Fruit fly (Drosophila melanogaster) whole organism, embryonic: ENCODE measurements around the gene CG46301.

Source experiments
- Atf-2 ChIP-seq: fragments of 200-800 bp; sonication (Bioruptor generic); optimal IDR thresholded peaks from 2 replicates; lab custom pipeline; 2016; ENCODE audit warnings: missing biosample characterization, missing genetic modification characterization
- CG10431 ChIP-seq: fragments of 200-800 bp; sonication (Bioruptor generic); optimal IDR thresholded peaks from 3 replicates; lab custom pipeline; 2018; ENCODE audit warnings: missing biosample characterization, mild to moderate bottlenecking, missing genetic modification characterization
- CG11093 ChIP-seq: fragments of 200-800 bp; sonication (Bioruptor generic); IDR thresholded peaks from 3 replicates; pipeline ENCODE4 v1.3.6; 2022; ENCODE audit warnings: missing biosample characterization, missing genetic modification characterization
- CG11504 ChIP-seq: fragments of 200-800 bp; sonication (Bioruptor generic); optimal IDR thresholded peaks from 3 replicates; lab custom pipeline; 2019; ENCODE audit warnings: missing biosample characterization, mild to moderate bottlenecking, missing genetic modification characterization, moderate library complexity
- CG12219 ChIP-seq: fragments of 200-800 bp; sonication (Bioruptor generic); optimal IDR thresholded peaks from 3 replicates; lab custom pipeline; 2018; ENCODE audit warnings: missing biosample characterization, mild to moderate bottlenecking, missing genetic modification characterization
- CG14050 ChIP-seq: fragments of 200-800 bp; sonication (Bioruptor generic); IDR thresholded peaks from 3 replicates; pipeline ENCODE4 v1.3.6; 2022; ENCODE audit warnings: missing biosample characterization, missing genetic modification characterization
- CG16813 ChIP-seq: fragments of 200-800 bp; sonication (Bioruptor generic); IDR thresholded peaks from 3 replicates; pipeline ENCODE4 v1.3.6; 2022; ENCODE audit warnings: missing biosample characterization, missing genetic modification characterization; ENCODE audit not compliant: partially characterized antibody
- CG17359 ChIP-seq: fragments of 200-800 bp; sonication (Bioruptor generic); optimal IDR thresholded peaks from 3 replicates; lab custom pipeline; 2018; ENCODE audit warnings: missing biosample characterization, mild to moderate bottlenecking, missing genetic modification characterization, moderate library complexity
- CG18619 ChIP-seq: fragments of 200-800 bp; sonication (Bioruptor generic); optimal IDR thresholded peaks from 3 replicates; lab custom pipeline; 2017; ENCODE audit warnings: missing biosample characterization, mild to moderate bottlenecking, missing genetic modification characterization
- CG2678 ChIP-seq: fragments of 200-800 bp; sonication (Bioruptor generic); optimal IDR thresholded peaks from 3 replicates; lab custom pipeline; 2019; ENCODE audit warnings: missing biosample characterization, mild to moderate bottlenecking, missing genetic modification characterization, moderate library complexity
- CG30020 ChIP-seq: fragments of 200-800 bp; optimal IDR thresholded peaks from 2 replicates; lab custom pipeline; 2019; ENCODE audit warnings: missing biosample characterization, mild to moderate bottlenecking, missing genetic modification characterization, moderate library complexity
- CG4282 ChIP-seq: fragments of 200-800 bp; sonication (Bioruptor generic); optimal IDR thresholded peaks from 2 replicates; lab custom pipeline; 2016; ENCODE audit warnings: missing biosample characterization, missing genetic modification characterization
- CG5953 ChIP-seq: fragments of 200-800 bp; sonication (Bioruptor generic); IDR thresholded peaks from 2 replicates; pipeline ENCODE4 v1.3.6; 2022; ENCODE audit warnings: missing biosample characterization, missing genetic modification characterization
- CG6654 ChIP-seq: fragments of 200-800 bp; sonication (Bioruptor generic); optimal IDR thresholded peaks from 2 replicates; lab custom pipeline; 2017; ENCODE audit warnings: missing biosample characterization, mild to moderate bottlenecking, missing genetic modification characterization
- CG6683 ChIP-seq: fragments of 200-800 bp; sonication (Bioruptor generic); optimal IDR thresholded peaks from 2 replicates; lab custom pipeline; 2017; ENCODE audit warnings: missing biosample characterization, mild to moderate bottlenecking, missing genetic modification characterization, missing genetic modification reagents
- CG6813 ChIP-seq: fragments of 200-800 bp; sonication (Bioruptor generic); optimal IDR thresholded peaks from 2 replicates; lab custom pipeline; 2017; ENCODE audit warnings: missing biosample characterization, missing genetic modification characterization, mild to moderate bottlenecking, moderate library complexity, missing genetic modification reagents
- CG7372 ChIP-seq: fragments of 200-800 bp; sonication (Bioruptor generic); IDR thresholded peaks from 2 replicates; pipeline ENCODE4 v1.3.6; 2022; ENCODE audit warnings: missing biosample characterization, missing genetic modification characterization
- CG7839 ChIP-seq: fragments of 200-800 bp; sonication (Bioruptor generic); optimal IDR thresholded peaks from 3 replicates; lab custom pipeline; 2018; ENCODE audit warnings: missing biosample characterization, mild to moderate bottlenecking, missing genetic modification characterization, moderate library complexity
- CG8089 ChIP-seq: fragments of 200-800 bp; sonication (Bioruptor generic); optimal IDR thresholded peaks from 3 replicates; lab custom pipeline; 2016; ENCODE audit warnings: missing biosample characterization, missing genetic modification characterization
- CG9437 ChIP-seq: fragments of 200-800 bp; sonication (Bioruptor generic); optimal IDR thresholded peaks from 2 replicates; lab custom pipeline; 2018; ENCODE audit warnings: missing biosample characterization, mild to moderate bottlenecking, missing genetic modification characterization
- CG9727 ChIP-seq: fragments of 200-800 bp; sonication (Bioruptor generic); optimal IDR thresholded peaks from 3 replicates; lab custom pipeline; 2017; ENCODE audit warnings: missing biosample characterization, mild to moderate bottlenecking, missing genetic modification characterization
- CHES-1-like ChIP-seq: fragments of 200-800 bp; sonication (Bioruptor generic); optimal IDR thresholded peaks from 2 replicates; lab custom pipeline; 2016; ENCODE audit warnings: missing biosample characterization, missing genetic modification characterization
- D19A ChIP-seq: fragments of 200-800 bp; optimal IDR thresholded peaks from 3 replicates; lab custom pipeline; 2019; ENCODE audit warnings: missing biosample characterization, mild to moderate bottlenecking, missing genetic modification characterization, moderate library complexity
- Doc3 ChIP-seq: fragments of 200-800 bp; sonication (Bioruptor generic); IDR thresholded peaks from 3 replicates; pipeline ENCODE4 v1.3.6; 2022; ENCODE audit warnings: missing biosample characterization, missing genetic modification characterization; ENCODE audit not compliant: partially characterized antibody
- Hmx ChIP-seq: fragments of 200-800 bp; sonication (Bioruptor generic); optimal IDR thresholded peaks from 2 replicates; lab custom pipeline; 2016; ENCODE audit warnings: missing biosample characterization, missing genetic modification characterization
- MESR4 ChIP-seq: fragments of 200-800 bp; sonication (Bioruptor generic); optimal IDR thresholded peaks from 2 replicates; lab custom pipeline; 2018; ENCODE audit warnings: missing biosample characterization, mild to moderate bottlenecking, missing genetic modification characterization, moderate library complexity
- Mrtf ChIP-seq: fragments of 200-800 bp; sonication (Bioruptor generic); IDR thresholded peaks from 3 replicates; pipeline ENCODE4 v1.3.6; 2022; ENCODE audit warnings: missing biosample characterization, missing genetic modification characterization
- NC2α ChIP-seq: fragments of 200-800 bp; sonication (Bioruptor generic); optimal IDR thresholded peaks from 2 replicates; lab custom pipeline; 2016; ENCODE audit warnings: missing biosample characterization, missing genetic modification characterization
- Oaz ChIP-seq: fragments of 200-800 bp; sonication (Bioruptor generic); IDR thresholded peaks from 2 replicates; pipeline ENCODE4 v1.3.6; 2022; ENCODE audit warnings: missing biosample characterization, missing genetic modification characterization
- Ptx1 ChIP-seq: fragments of 200-800 bp; sonication (Bioruptor generic); IDR thresholded peaks from 2 replicates; pipeline ENCODE4 v1.3.6; 2022; ENCODE audit warnings: missing biosample characterization, missing genetic modification characterization
- Spps ChIP-seq: fragments of 200-800 bp; sonication (Bioruptor generic); optimal IDR thresholded peaks from 2 replicates; lab custom pipeline; 2018; ENCODE audit warnings: missing biosample characterization, mild to moderate bottlenecking, missing genetic modification characterization
- Usf ChIP-seq: fragments of 200-800 bp; sonication (Bioruptor generic); optimal IDR thresholded peaks from 2 replicates; lab custom pipeline; 2017; ENCODE audit warnings: missing genotype, missing biosample characterization, missing genetic modification characterization
- croc ChIP-seq: fragments of 200-800 bp; sonication (Bioruptor generic); conservative IDR thresholded peaks from 3 replicates; pipeline ENCODE4 v1.3.6; 2022; ENCODE audit warnings: missing biosample characterization, missing genetic modification characterization
- crp ChIP-seq, 2 experiments: fragments of 200-800 bp; sonication (Bioruptor generic); optimal IDR thresholded peaks; 2 replicates in 1 of 2; 3 replicates in 1 of 2; lab custom pipeline; 2017; ENCODE audit warnings: missing biosample characterization in 2 of 2, missing genetic modification characterization in 2 of 2, mild to moderate bottlenecking in 1 of 2, moderate library complexity in 1 of 2
- da ChIP-seq: fragments of 200-800 bp; sonication (Bioruptor generic); optimal IDR thresholded peaks from 2 replicates; lab custom pipeline; 2016; ENCODE audit warnings: missing biosample characterization, missing genetic modification characterization
- danr ChIP-seq: fragments of 200-800 bp; sonication (Bioruptor generic); IDR thresholded peaks from 2 replicates; pipeline ENCODE4 v1.3.6; 2022; ENCODE audit warnings: missing biosample characterization, missing genetic modification characterization
- fd64A ChIP-seq: fragments of 200-800 bp; sonication (Bioruptor generic); optimal IDR thresholded peaks from 3 replicates; lab custom pipeline; 2018; ENCODE audit warnings: missing biosample characterization, mild to moderate bottlenecking, missing genetic modification characterization
- gem ChIP-seq: fragments of 200-800 bp; sonication (Bioruptor generic); optimal IDR thresholded peaks from 2 replicates; lab custom pipeline; 2019; ENCODE audit warnings: missing biosample characterization, mild to moderate bottlenecking, missing genetic modification characterization, moderate library complexity
- jing ChIP-seq: fragments of 200-800 bp; sonication (Bioruptor generic); optimal IDR thresholded peaks from 2 replicates; lab custom pipeline; 2018; ENCODE audit warnings: missing biosample characterization, mild to moderate bottlenecking, missing genetic modification characterization
- kay ChIP-seq: fragments of 200-800 bp; sonication (Bioruptor generic); optimal IDR thresholded peaks from 2 replicates; lab custom pipeline; 2016; ENCODE audit warnings: missing biosample characterization, missing genetic modification characterization
- knrl ChIP-seq: fragments of 200-800 bp; sonication (Bioruptor generic); IDR thresholded peaks from 3 replicates; pipeline ENCODE4 v1.3.6; 2022; ENCODE audit warnings: missing biosample characterization, missing genetic modification characterization; ENCODE audit not compliant: partially characterized antibody
- lola ChIP-seq, 3 experiments: fragments of >200 bp in 2 of 3; fragments of 200-800 bp in 1 of 3; sonication (Bioruptor generic) in 1 of 3; optimal IDR thresholded peaks; 2 replicates each; lab custom pipeline; 2017 to 2019; ENCODE audit warnings: missing biosample characterization in 3 of 3, missing genetic modification characterization in 3 of 3, mild to moderate bottlenecking in 1 of 3, moderate library complexity in 1 of 3
- oc ChIP-seq: fragments of 200-800 bp; sonication (Bioruptor generic); optimal IDR thresholded peaks from 2 replicates; lab custom pipeline; 2018; ENCODE audit warnings: missing biosample characterization, mild to moderate bottlenecking, missing genetic modification characterization, moderate library complexity
- pb ChIP-seq: fragments of 200-800 bp; sonication (Bioruptor generic); optimal IDR thresholded peaks from 3 replicates; lab custom pipeline; 2016; ENCODE audit warnings: missing biosample characterization, missing genetic modification characterization
- peb ChIP-seq: fragments of 200-800 bp; sonication (Bioruptor generic); IDR thresholded peaks from 2 replicates; pipeline ENCODE4 v1.3.6; 2022; ENCODE audit warnings: missing biosample characterization, missing genetic modification characterization
- pita ChIP-seq: fragments of 200-800 bp; sonication (Bioruptor generic); optimal IDR thresholded peaks from 2 replicates; lab custom pipeline; 2017; ENCODE audit warnings: missing biosample characterization, mild to moderate bottlenecking, missing genetic modification characterization
- shn ChIP-seq: fragments of 200-800 bp; sonication (Bioruptor generic); optimal IDR thresholded peaks from 3 replicates; lab custom pipeline; 2016; ENCODE audit warnings: missing biosample characterization, missing genetic modification characterization
- tgo ChIP-seq: fragments of 200-800 bp; sonication (Bioruptor generic); IDR thresholded peaks from 3 replicates; pipeline ENCODE4 v1.3.6; 2022; ENCODE audit warnings: missing biosample characterization, missing genetic modification characterization
- zen ChIP-seq: fragments of 200-800 bp; sonication (Bioruptor generic); optimal IDR thresholded peaks from 3 replicates; lab custom pipeline; 2018; ENCODE audit warnings: missing biosample characterization, mild to moderate bottlenecking, missing genetic modification characterization, moderate library complexity
- zfh2 ChIP-seq: fragments of 200-800 bp; sonication (Bioruptor generic); optimal IDR thresholded peaks from 2 replicates; lab custom pipeline; 2016; ENCODE audit warnings: missing biosample characterization, missing genetic modification characterization

CG46301 gene

DNA sequence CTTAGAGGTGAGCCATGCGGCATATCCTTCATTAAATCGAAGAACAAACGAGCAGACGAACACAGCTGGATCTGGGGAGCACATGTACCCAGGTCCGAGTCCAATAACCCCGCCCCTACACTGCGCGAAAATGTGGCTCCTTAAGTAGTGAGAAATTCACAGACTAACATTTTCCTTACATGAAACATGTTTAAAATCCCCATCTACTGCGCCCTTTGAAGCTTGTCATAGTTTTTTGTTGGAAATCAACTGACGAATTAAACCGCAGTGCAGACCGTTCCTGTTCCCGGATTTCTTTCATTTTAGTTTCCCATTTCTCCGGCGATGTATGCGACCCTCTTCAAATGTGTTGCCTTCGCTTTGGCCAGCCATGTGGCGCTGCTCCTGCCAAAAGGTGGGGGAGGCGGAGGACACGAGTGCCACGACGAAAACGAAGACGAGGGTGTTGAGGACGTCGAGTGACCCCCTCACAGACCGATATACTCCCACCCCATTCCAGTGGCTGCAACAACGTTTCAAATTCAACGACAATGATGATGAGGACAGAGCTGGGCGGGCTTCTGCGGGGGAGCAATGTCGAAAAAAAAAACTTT lies 18.9 kb downstream of the CG46301 start (continued):
- TF ChIP-seq CG12219 (peak; percentile 46), CG7372 (GFP tag; lab: Robert Waterston, UW) (peak; percentile 39; the same call in 1 of the 2 replicates), CG10431 (no peak), CG6683 (peak; percentile 54), zen (tag; lab: Kevin White, UChicago) (no peak), pita (GFP tag; lab: Kevin White, UChicago) (no peak), fd64A (GFP tag; lab: Kevin White, UChicago) (peak; percentile 64), tgo (GFP tag; lab: Robert Waterston, UW) (peak; percentile 65), CG2678 (tag; lab: Kevin White, UChicago) (peak; percentile 84), CG9727 (GFP tag; lab: Kevin White, UChicago) (peak; percentile 39), CG30020 (tag; lab: Kevin White, UChicago) (no peak), Mrtf (GFP tag; lab: Robert Waterston, UW) (peak; percentile 70), Usf (no peak), Spps (no peak), kay (no peak), Oaz (GFP tag; lab: Robert Waterston, UW) (peak; percentile 66), CG9437 (GFP tag; lab: Kevin White, UChicago) (no peak), CG16813 (no peak), Hmx (no peak), MESR4 (no peak), peb (GFP tag; lab: Robert Waterston, UW) (0 out of 2 replicates have a peak, but pooled peaks have one; percentile 20), CG18619 (GFP tag; lab: Kevin White, UChicago) (no peak), knrl (GFP tag; lab: Robert Waterston, UW) (no peak), CG8089 (GFP tag; lab: Kevin White, UChicago) (no peak), jing (GFP tag; lab: Kevin White, UChicago) (no peak), CG5953 (GFP tag; lab: Robert Waterston, UW) (peak; percentile 62), CG7839 (peak; percentile 69), CG6654 (GFP tag; lab: Kevin White, UChicago) (peak; percentile 13), zfh2 (peak; percentile 13), CG4282 (GFP tag; lab: Kevin White, UChicago) (no peak), pb (GFP tag; lab: Kevin White, UChicago) (peak; percentile 31), D19A (tag; lab: Kevin White, UChicago) (peak; percentile 54), NC2α (GFP tag; lab: Kevin White, UChicago) (no peak), gem (tag; lab: Kevin White, UChicago) (peak; percentile 62), oc (tag; lab: Kevin White, UChicago) (no peak), CG17359 (tag; lab: Kevin White, UChicago) (peak; percentile 79), da (GFP tag; lab: Kevin White, UChicago) (no peak), Doc3 (GFP tag; lab: Robert Waterston, UW) (no peak), danr (GFP tag; lab: Robert Waterston, UW) (peak; percentile 69), croc (peak; percentile 61; the same call in 2 of the 3 replicates), CG11504 (tag; lab: Kevin White, UChicago) (peak; percentile 74), shn (GFP tag; lab: Kevin White, UChicago) (no peak), crp (GFP tag; optimal IDR thresholded peaks at IDR 0.05; lab: Kevin White, UChicago) (no peak), CG6813 (peak; percentile 71), CHES-1-like (GFP tag; lab: Kevin White, UChicago) (no peak), Ptx1 (GFP tag; lab: Robert Waterston, UW) (peak; percentile 73), lola (GFP tag; optimal IDR thresholded peaks at IDR 0.05; lab: Kevin White, UChicago) (no peak), CG14050 (GFP tag; lab: Robert Waterston, UW) (peak; percentile 62), Atf-2 (GFP tag; lab: Kevin White, UChicago) (no peak), CG11093 (GFP tag; lab: Robert Waterston, UW) (peak; percentile 67; the same call in 2 of the 3 replicates)
